Fruit fly (Drosophila melanogaster) whole organism, prepupa: ENCODE data around the gene Edc3.

Source experiments
- CG31627 ChIP-seq: fragments of 200-800 bp; sonication (Bioruptor generic); optimal IDR thresholded peaks from 3 replicates; lab custom pipeline; 2016; ENCODE audit warnings: missing biosample characterization, missing genetic modification characterization
- CG6163 ChIP-seq: fragments of 200-800 bp; sonication (Bioruptor generic); IDR thresholded peaks from 3 replicates; pipeline ENCODE4 v1.3.6; 2022; ENCODE audit warnings: missing biosample characterization, missing genetic modification characterization
- CG6276 ChIP-seq: fragments of 200-800 bp; sonication (Bioruptor generic); optimal IDR thresholded peaks from 2 replicates; lab custom pipeline; 2017; ENCODE audit warnings: missing biosample characterization, mild to moderate bottlenecking, missing genetic modification characterization
- CG6854 ChIP-seq: fragments of 200-800 bp; sonication (Bioruptor generic); optimal IDR thresholded peaks from 2 replicates; lab custom pipeline; 2017; ENCODE audit warnings: missing biosample characterization, mild to moderate bottlenecking, missing genetic modification characterization
- Met ChIP-seq: fragments of 200-800 bp; sonication (Bioruptor generic); optimal IDR thresholded peaks from 3 replicates; lab custom pipeline; 2016; ENCODE audit warnings: missing biosample characterization, missing genetic modification characterization
- salr ChIP-seq, 2 experiments: fragments of 200-800 bp; sonication (Bioruptor generic); optimal IDR thresholded peaks; 3 replicates each; lab custom pipeline; 2016 to 2018; ENCODE audit warnings: missing biosample characterization in 2 of 2, missing genetic modification characterization in 2 of 2, mild to moderate bottlenecking in 1 of 2

DNA sequence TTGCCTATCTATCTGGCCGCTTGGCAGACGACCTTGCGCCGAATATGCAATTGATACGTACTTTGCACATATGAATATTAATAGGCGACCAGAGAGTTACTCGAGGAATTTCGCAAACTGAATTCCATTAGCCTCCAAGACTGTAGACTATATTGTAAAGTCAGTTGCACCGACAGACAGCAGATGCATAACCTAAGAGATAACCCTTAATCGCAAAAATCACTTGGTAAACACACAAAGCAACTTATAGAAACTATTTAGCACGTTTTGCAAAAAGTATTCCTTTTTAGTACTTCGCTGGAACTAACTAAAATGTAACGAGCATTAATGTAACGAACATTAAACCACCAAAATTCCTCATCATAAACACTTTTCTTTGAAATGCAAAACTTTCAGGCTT is 43.5 kb downstream of the Edc3 start, which contains the start of gene CG6333:
- no peak for TF ChIP-seq CG6163 (GFP tag; lab: Robert Waterston, UW)
- no peak for TF ChIP-seq CG6854 (GFP tag; lab: Kevin White, UChicago)
- TF ChIP-seq Met (GFP tag; lab: Kevin White, UChicago) = no peak
- TF ChIP-seq CG6276 (GFP tag; lab: Kevin White, UChicago) = no peak
- no peak for TF ChIP-seq CG31627 (GFP tag; lab: Kevin White, UChicago)
- no peak for TF ChIP-seq salr (GFP tag; optimal IDR thresholded peaks at IDR 0.05; lab: Kevin White, UChicago)
